Worm (Caenorhabditis elegans) whole organism, L4/young adult: Measurements from ENCODE around the gene srz-29.

ENCODE experiments used
- W03F9.2 ChIP-seq: fragments of 150-350 bp; optimal IDR thresholded peaks from 2 replicates; lab custom pipeline; 2014; ENCODE audit warnings: missing biosample characterization, missing genetic modification characterization
- dao-5 ChIP-seq: sonication (generic microtip); optimal IDR thresholded peaks from 2 replicates; lab custom pipeline; 2016; ENCODE audit warnings: missing genotype, missing genetic modification characterization, moderate library complexity, missing compliant biosample characterization
- him-1 ChIP-seq: sonication (generic microtip); optimal IDR thresholded peaks from 2 replicates; lab custom pipeline; 2016; ENCODE audit warnings: missing genotype, missing genetic modification reagents, missing genetic modification characterization, missing compliant biosample characterization

ce11 chrIV:13600643-13601042 is 45.1 kb downstream of the srz-29 start:
- TF ChIP-seq him-1 (no peak), dao-5 (tag; lab: Kevin White, UChicago) (no peak), W03F9.2 (tag; lab: Kevin White, UChicago) (no peak)
